Worm (Caenorhabditis elegans): ENCODE results near the gene C15H11.1.
A peak's percentile ranks its signal among the peaks of the same experiment; 100 is the strongest.

The C15H11.1 gene

DNA sequence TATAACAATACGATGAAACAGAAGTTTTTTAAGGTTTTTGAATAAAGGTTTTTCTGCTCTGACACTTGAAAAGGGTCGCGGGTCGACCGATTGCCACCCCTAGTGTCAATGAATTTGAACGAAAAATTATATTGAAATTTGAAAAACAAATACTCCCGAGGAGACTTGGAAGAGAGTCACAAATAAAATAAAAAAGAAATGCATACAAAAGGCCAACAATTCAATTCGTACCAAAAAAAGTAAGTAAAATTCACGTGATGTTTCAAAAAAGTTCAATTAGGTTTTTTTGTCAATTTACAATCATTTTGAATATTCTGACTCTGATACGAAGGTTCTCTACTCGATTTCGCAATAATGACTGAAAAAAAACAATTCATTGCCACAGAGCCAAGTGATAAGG, at the start of gene C15H11.1:
Gene C15H11.1 (plus strand): TSS at position 301 of the 400 bp plus-strand sequence.
- no peak for TF ChIP-seq aly-1 (tag; optimal IDR thresholded peaks at IDR 0.05)
- TF ChIP-seq ceh-36 (tag; optimal IDR thresholded peaks at IDR 0.05) = no peak
- no peak for TF ChIP-seq tbx-37 (GFP tag; conservative IDR thresholded peaks at IDR 0.05)
- no peak for TF ChIP-seq tbx-11 (GFP tag; IDR thresholded peaks at IDR 0.05)
- no peak for TF ChIP-seq sea-1 (GFP tag; conservative IDR thresholded peaks at IDR 0.05)
- TF ChIP-seq hmg-4 (GFP tag; optimal IDR thresholded peaks at IDR 0.05) = no peak
- no peak for TF ChIP-seq B0310.2 (tag; optimal IDR thresholded peaks at IDR 0.05)
- no peak for TF ChIP-seq pes-1 (GFP tag; IDR thresholded peaks at IDR 0.05)
- no peak for TF ChIP-seq ets-7 (tag; optimal IDR thresholded peaks at IDR 0.05)
- TF ChIP-seq hnd-1 (tag; optimal IDR thresholded peaks at IDR 0.05) = no peak
- no peak for TF ChIP-seq hmbx-1 (tag; optimal IDR thresholded peaks at IDR 0.05)
- TF ChIP-seq scrt-1 (GFP tag; IDR thresholded peaks at IDR 0.05) = no peak
- no peak for TF ChIP-seq F13C5.2 (tag; optimal IDR thresholded peaks at IDR 0.05)
- no peak for TF ChIP-seq ceh-13 (GFP tag; optimal IDR thresholded peaks at IDR 0.05)
- no peak for TF ChIP-seq tra-4 (tag; optimal IDR thresholded peaks at IDR 0.05)
- no peak for TF ChIP-seq ama-1 (optimal IDR thresholded peaks at IDR 0.05)
- no peak for TF ChIP-seq flt-1 (GFP tag; IDR thresholded peaks at IDR 0.05)

DNA sequence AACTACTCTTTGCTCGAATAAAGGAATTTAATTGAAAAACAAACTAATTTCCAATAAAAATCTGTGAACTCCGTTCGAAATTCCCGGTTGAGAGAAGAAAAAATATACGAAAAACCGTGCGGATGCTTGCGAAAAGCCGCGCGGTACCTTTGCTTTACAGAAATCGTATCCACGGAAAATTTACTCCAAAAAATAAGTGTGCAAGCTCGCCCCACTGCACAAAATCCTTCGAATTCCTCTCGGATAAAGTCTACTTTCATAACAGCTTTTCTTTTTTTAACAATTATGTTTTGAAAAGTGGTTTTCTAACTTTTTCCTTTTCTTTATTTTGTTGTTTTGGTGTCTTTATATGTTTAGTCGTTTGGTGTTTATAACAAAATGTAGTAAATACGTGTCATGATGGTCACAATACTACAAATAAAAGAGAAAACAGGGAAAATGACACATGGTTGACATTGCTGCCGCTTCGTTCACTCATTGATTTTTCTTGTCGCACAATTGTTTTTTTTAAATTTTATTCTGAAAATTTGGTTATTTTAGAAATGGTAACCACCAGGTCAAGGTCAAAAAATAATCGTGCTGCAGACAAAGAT, 46.3 kb upstream of the C15H11.1 start, which contains the start of gene cept-2:
Gene cept-2 (plus strand): TSS at position 533 of the 593 bp plus-strand sequence.
- TF ChIP-seq ceh-13 (GFP tag; optimal IDR thresholded peaks at IDR 0.05) (no peak), flt-1 (GFP tag; IDR thresholded peaks at IDR 0.05) (no peak), ets-7 (tag; optimal IDR thresholded peaks at IDR 0.05) (peak; percentile 28), tra-4 (tag; optimal IDR thresholded peaks at IDR 0.05) (no peak), F13C5.2 (tag; optimal IDR thresholded peaks at IDR 0.05) (peak; percentile 75), tbx-37 (GFP tag; conservative IDR thresholded peaks at IDR 0.05) (peak; percentile 19; the same call in 1 of the 2 replicates), B0310.2 (tag; optimal IDR thresholded peaks at IDR 0.05) (no peak)

DNA sequence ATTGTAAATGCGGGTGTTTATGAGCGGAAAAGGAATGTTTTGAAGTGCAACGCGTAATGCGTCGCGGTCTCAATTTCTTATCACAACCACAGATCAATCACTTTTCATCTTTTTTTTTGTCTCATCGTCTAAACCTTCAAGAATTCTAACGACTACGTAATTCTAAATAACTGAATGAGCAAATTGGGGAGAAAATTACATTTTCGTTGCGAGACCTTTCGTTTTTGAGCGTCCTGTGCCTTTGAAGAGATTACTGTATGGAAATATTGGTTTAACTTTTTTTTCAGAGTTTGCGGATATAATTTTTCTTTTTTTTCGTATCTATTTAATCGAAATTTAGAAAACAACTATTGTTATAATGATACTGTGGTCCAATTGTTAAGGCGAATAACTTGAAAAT, 43.1 kb upstream of the C15H11.1 start:
- TF ChIP-seq sea-1 (GFP tag; conservative IDR thresholded peaks at IDR 0.05) (no peak), tbx-37 (GFP tag; conservative IDR thresholded peaks at IDR 0.05) (no peak), ceh-13 (GFP tag; optimal IDR thresholded peaks at IDR 0.05) (no peak), aly-1 (tag; optimal IDR thresholded peaks at IDR 0.05) (no peak), pes-1 (GFP tag; IDR thresholded peaks at IDR 0.05) (no peak), hmg-4 (GFP tag; optimal IDR thresholded peaks at IDR 0.05) (no peak), hnd-1 (tag; optimal IDR thresholded peaks at IDR 0.05) (no peak), hmbx-1 (tag; optimal IDR thresholded peaks at IDR 0.05) (no peak), ceh-36 (tag; optimal IDR thresholded peaks at IDR 0.05) (no peak), flt-1 (GFP tag; IDR thresholded peaks at IDR 0.05) (no peak), ama-1 (optimal IDR thresholded peaks at IDR 0.05) (no peak), scrt-1 (GFP tag; IDR thresholded peaks at IDR 0.05) (no peak), tra-4 (tag; optimal IDR thresholded peaks at IDR 0.05) (no peak), tbx-11 (GFP tag; IDR thresholded peaks at IDR 0.05) (no peak), F13C5.2 (tag; optimal IDR thresholded peaks at IDR 0.05) (no peak), ets-7 (tag; optimal IDR thresholded peaks at IDR 0.05) (no peak), B0310.2 (tag; optimal IDR thresholded peaks at IDR 0.05) (no peak)

DNA sequence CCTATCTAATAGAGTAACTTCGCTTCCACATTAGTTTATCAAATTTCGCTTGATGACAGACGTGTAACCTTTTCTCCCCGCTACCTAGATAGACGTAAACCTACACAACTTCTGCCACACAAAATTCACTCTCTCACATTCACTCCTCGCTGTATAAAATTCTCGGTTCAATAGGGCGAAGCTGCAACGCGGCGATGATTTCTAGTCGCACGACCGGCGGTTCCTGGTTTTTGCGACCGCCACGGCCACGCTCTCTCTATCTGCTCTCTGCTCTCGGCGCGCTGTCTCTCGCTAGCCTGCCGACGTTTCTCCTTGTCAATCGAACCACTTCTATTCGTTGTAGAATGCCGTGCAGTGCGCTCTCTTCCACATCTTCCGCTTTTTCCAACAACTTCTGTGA, 42.7 kb upstream of the C15H11.1 start:
- TF ChIP-seq pes-1 (GFP tag; IDR thresholded peaks at IDR 0.05) (no peak), hmbx-1 (tag; optimal IDR thresholded peaks at IDR 0.05) (no peak), sea-1 (GFP tag; conservative IDR thresholded peaks at IDR 0.05) (0 out of 2 replicates have a peak, but pooled peaks have one; percentile 21), F13C5.2 (tag; optimal IDR thresholded peaks at IDR 0.05) (peak; percentile 7), ama-1 (optimal IDR thresholded peaks at IDR 0.05) (no peak), hmg-4 (GFP tag; optimal IDR thresholded peaks at IDR 0.05) (peak; percentile 34), aly-1 (tag; optimal IDR thresholded peaks at IDR 0.05) (no peak), scrt-1 (GFP tag; IDR thresholded peaks at IDR 0.05) (no peak), ceh-36 (tag; optimal IDR thresholded peaks at IDR 0.05) (no peak), ceh-13 (GFP tag; optimal IDR thresholded peaks at IDR 0.05) (no peak)

DNA sequence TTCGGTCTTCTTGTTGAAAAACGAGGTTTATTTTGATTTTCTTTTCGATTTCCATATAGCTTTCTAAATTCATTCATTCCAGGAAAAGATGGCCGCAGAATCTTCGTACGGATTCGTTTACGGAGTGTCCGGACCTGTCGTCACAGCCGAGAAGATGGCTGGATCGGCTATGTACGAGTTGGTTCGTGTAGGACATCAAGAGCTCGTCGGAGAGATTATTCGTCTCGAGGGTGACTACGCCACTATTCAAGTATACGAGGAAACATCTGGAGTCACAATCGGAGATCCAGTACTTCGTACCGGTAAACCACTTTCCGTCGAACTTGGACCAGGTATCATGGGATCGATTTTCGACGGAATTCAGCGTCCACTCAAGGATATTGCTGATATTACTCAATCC, 42.0 kb upstream of the C15H11.1 start, which contains the start of gene vha-13:
Gene vha-13 (plus strand): TSS at position 81 of the 400 bp plus-strand sequence.
- TF ChIP-seq tra-4 (tag; optimal IDR thresholded peaks at IDR 0.05) (no peak), ets-7 (tag; optimal IDR thresholded peaks at IDR 0.05) (no peak), hnd-1 (tag; optimal IDR thresholded peaks at IDR 0.05) (no peak), hmg-4 (GFP tag; optimal IDR thresholded peaks at IDR 0.05) (no peak), flt-1 (GFP tag; IDR thresholded peaks at IDR 0.05) (no peak), tbx-37 (GFP tag; conservative IDR thresholded peaks at IDR 0.05) (no peak)

DNA sequence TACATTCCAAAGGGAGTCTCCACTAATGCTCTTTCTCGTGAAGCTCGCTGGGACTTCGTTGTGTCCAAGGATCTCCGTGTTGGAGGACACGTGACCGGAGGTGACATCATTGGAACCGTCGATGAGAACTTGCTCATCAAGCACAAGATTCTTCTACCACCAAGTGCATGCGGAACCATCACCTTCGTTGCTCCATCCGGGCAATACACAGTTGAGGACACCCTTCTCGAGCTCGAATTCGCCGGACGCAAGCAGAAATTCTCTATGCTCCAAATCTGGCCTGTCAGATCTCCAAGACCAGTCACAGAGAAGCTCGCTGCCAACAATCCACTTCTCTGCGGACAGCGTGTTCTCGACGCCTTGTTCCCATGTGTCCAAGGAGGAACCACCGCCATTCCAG, 41.6 kb upstream of the C15H11.1 start:
- TF ChIP-seq tbx-11 (GFP tag; IDR thresholded peaks at IDR 0.05) (no peak), F13C5.2 (tag; optimal IDR thresholded peaks at IDR 0.05) (no peak), tbx-37 (GFP tag; conservative IDR thresholded peaks at IDR 0.05) (no peak), ama-1 (optimal IDR thresholded peaks at IDR 0.05) (no peak), ceh-13 (GFP tag; optimal IDR thresholded peaks at IDR 0.05) (no peak), hnd-1 (tag; optimal IDR thresholded peaks at IDR 0.05) (no peak), tra-4 (tag; optimal IDR thresholded peaks at IDR 0.05) (no peak), B0310.2 (tag; optimal IDR thresholded peaks at IDR 0.05) (no peak)

DNA sequence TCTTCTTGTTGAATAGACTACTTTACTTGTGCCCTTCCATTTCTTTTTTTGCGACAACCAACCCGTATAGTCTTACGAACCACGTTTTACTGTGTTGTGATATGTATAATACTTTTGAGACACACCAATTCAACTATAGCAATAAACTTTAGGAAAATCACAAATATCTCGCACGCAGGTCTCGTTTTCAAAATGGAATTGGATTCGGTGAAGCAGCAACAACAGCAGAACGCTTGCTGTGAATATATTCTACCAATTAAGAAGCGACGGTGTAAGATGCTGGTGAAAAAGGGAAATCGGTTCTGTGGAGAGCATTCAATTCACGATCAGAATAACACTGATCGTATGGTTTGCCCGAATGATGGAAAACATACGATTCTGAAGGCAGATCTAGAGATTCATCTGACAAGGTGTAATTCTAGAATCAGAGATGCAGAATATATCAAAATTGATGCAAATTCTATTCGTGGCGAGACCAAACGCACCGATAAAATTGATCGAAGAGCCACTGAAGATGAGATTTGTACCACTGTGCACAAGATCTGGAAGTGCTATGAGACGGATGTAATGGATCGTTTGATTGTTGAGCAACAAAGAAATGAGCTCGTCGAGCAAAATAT, 39.2 kb upstream of the C15H11.1 start, which contains the start of gene Y49A3A.3:
Gene Y49A3A.3 (plus strand): TSS at position 153 of the 620 bp plus-strand sequence.
- TF ChIP-seq aly-1 (tag; optimal IDR thresholded peaks at IDR 0.05) (peak; percentile 9), ama-1 (optimal IDR thresholded peaks at IDR 0.05) (peak; percentile 52), sea-1 (GFP tag; conservative IDR thresholded peaks at IDR 0.05) (no peak), ceh-13 (GFP tag; optimal IDR thresholded peaks at IDR 0.05) (no peak)
